Worm (Caenorhabditis elegans): ENCODE results near the gene F43B10.1.

- TF ChIP-seq somi-1 (GFP tag; optimal IDR thresholded peaks at IDR 0.05) (no peak), repo-1 (tag; optimal IDR thresholded peaks at IDR 0.05) (no peak), ama-1 (optimal IDR thresholded peaks at IDR 0.05) (no peak), ama-1 (GFP tag; optimal IDR thresholded peaks at IDR 0.05) (no peak), rcor-1 (GFP tag; IDR thresholded peaks at IDR 0.05) (no peak), die-1 (tag; optimal IDR thresholded peaks at IDR 0.05) (no peak), ztf-18 (tag; optimal IDR thresholded peaks at IDR 0.05) (no peak)
Measured at ce11 chrX:16667515-16667914, 4.9 kb upstream of the F43B10.1 start.

All from whole organism, young adult.